Worm (Caenorhabditis elegans): ENCODE data around the gene cyp-13A5.

cyp-13A5 gene

ce11 chrII:9757651-9758282, 42.4 kb downstream of the cyp-13A5 start, which contains the start of gene shk-1 (continued):
- TF ChIP-seq madf-9 (GFP tag; conservative IDR thresholded peaks at IDR 0.05), result no peak

ce11 chrII:9755425-9755824, 44.7 kb downstream of the cyp-13A5 start:
- TF ChIP-seq F10B5.3 (tag; optimal IDR thresholded peaks at IDR 0.05) (no peak), dmd-9 (GFP tag; IDR thresholded peaks at IDR 0.05) (no peak), attf-4 (tag; optimal IDR thresholded peaks at IDR 0.05) (no peak), ceh-62 (tag; optimal IDR thresholded peaks at IDR 0.05) (no peak), lir-3 (tag; optimal IDR thresholded peaks at IDR 0.05) (no peak), nhr-11 (tag; optimal IDR thresholded peaks at IDR 0.05) (no peak), madf-5 (GFP tag; IDR thresholded peaks at IDR 0.05) (no peak), set-16 (GFP tag; IDR thresholded peaks at IDR 0.05) (no peak), nhr-28 (tag; optimal IDR thresholded peaks at IDR 0.05) (no peak), vab-7 (GFP tag; IDR thresholded peaks at IDR 0.05) (no peak)

DNA sequence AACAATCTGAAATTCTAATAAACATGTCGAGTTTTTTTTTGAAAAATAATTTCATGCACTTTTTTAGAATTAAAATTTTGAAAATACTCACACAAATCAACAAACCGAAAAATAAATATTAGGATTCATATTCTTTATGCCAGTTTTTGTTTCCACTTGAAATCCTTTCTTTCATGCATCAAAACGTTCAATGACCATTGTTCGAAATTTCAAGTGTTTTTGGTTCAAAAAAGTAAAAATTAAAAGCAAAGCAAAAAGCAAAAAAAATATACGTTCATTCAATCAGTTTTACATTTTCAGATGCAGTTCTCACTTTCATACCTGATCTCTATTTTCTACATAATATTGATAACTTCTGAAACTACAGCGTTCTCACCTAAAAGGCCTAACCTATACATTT, 46.4 kb downstream of the cyp-13A5 start, which contains the start of gene ZK1321.1:
ZK1321.1 (plus strand) TSS at position 301 of the 400 bp plus-strand sequence.
- TF ChIP-seq lim-7 (GFP tag; IDR thresholded peaks at IDR 0.05) (no peak), lsy-2 (tag; optimal IDR thresholded peaks at IDR 0.05) (no peak), lin-13 (GFP tag; optimal IDR thresholded peaks at IDR 0.05) (no peak), mdl-1 (tag; optimal IDR thresholded peaks at IDR 0.05) (no peak), Y5F2A.4 (GFP tag; optimal IDR thresholded peaks at IDR 0.05) (no peak), ceh-62 (tag; optimal IDR thresholded peaks at IDR 0.05) (no peak), dmd-6 (GFP tag; IDR thresholded peaks at IDR 0.05) (no peak), egl-43 (GFP tag; IDR thresholded peaks at IDR 0.05) (no peak), spr-3 (GFP tag; optimal IDR thresholded peaks at IDR 0.05) (no peak), madf-5 (GFP tag; IDR thresholded peaks at IDR 0.05) (no peak), ama-1 (optimal IDR thresholded peaks at IDR 0.05) (no peak), nhr-41 (GFP tag; IDR thresholded peaks at IDR 0.05) (no peak)

ce11 chrII:9753056-9753455, 47.1 kb downstream of the cyp-13A5 start, which contains the start of gene Y53C12B.7:
Y53C12B.7 (minus strand) TSS chrII:9753218.
- TF ChIP-seq dmd-6 (GFP tag; IDR thresholded peaks at IDR 0.05) (peak; percentile 29), cey-2 (tag; optimal IDR thresholded peaks at IDR 0.05; ENCODE audit: borderline replicate concordance, insufficient read depth) (peak; percentile 24), nhr-77 (tag; optimal IDR thresholded peaks at IDR 0.05) (no peak), mxl-3 (GFP tag; optimal IDR thresholded peaks at IDR 0.05) (peak; percentile 29)

- TF ChIP-seq nhr-111 (GFP tag; optimal IDR thresholded peaks at IDR 0.05) (no peak), F10B5.3 (tag; optimal IDR thresholded peaks at IDR 0.05) (no peak), mep-1 (tag; optimal IDR thresholded peaks at IDR 0.05) (no peak), dmd-6 (GFP tag; IDR thresholded peaks at IDR 0.05) (peak; percentile 17; the same call in 1 of the 2 replicates), nhr-28 (tag; optimal IDR thresholded peaks at IDR 0.05) (peak; percentile 26), mxl-3 (GFP tag; optimal IDR thresholded peaks at IDR 0.05) (peak; percentile 44), hlh-11 (tag; optimal IDR thresholded peaks at IDR 0.05) (peak; percentile 43), ceh-20 (GFP tag; IDR thresholded peaks at IDR 0.05) (0 out of 2 replicates have a peak, but pooled peaks have one; percentile 13), hlh-30 (tag; optimal IDR thresholded peaks at IDR 0.05; ENCODE audit: insufficient read depth) (peak; percentile 66), lsy-2 (tag; optimal IDR thresholded peaks at IDR 0.05) (peak in 1 of 2 experiments; percentile 32)
Observed at ce11 chrII:9752278-9752677, 47.9 kb downstream of the cyp-13A5 start.

All from whole organism, L4 larva.